Fruit fly (Drosophila melanogaster): ENCODE data around the gene CG4440.

Gene CG4440

DNA sequence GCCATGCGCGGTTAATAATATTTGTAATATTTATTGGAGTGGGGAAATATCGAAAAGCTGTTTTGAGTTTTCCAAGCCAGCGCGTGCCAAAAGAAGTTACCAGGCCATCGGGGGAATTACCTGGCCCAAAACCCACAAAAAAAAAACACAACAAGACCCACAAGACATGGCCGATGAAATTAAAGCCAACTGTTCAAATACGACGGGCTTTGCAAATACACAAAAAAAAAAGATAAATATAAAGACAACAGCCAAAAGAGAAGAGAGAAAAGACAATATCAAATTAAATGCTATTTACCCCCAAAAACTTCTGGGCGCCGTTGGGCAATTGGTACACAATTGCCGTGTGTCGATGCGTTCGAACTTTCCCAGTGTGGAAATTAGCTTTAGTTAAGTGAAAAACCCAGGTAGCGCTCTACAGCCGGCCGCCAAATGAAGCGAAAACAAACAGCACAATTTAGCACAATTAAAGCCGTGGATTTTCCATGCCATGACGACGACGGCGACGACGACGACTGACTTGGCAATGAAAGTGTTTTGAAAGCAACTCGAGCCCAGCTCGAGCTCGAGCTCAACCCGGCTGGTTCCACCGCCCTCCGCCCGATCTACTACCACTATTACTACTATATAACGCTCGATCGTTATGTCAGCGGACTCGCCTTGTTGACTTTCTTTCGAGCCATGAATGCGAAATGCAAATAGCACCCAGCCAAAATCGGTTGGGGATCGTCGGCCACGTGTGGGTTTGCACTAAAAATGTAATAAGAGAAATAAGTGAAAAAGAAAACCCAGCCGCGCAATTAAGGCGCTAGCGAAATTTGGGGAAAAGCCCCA lies 11.7 kb upstream of the CG4440 start (continued):
- TF ChIP-seq fu2 (GFP tag; optimal IDR thresholded peaks at IDR 0.05) = no peak
- no peak for TF ChIP-seq CG14667 (GFP tag; IDR thresholded peaks at IDR 0.05)
- TF ChIP-seq Doc3 (GFP tag; IDR thresholded peaks at IDR 0.05; ENCODE audit: partially characterized antibody) = no peak
- TF ChIP-seq ro (GFP tag; IDR thresholded peaks at IDR 0.05) = no peak
- TF ChIP-seq Sry-δ (GFP tag; optimal IDR thresholded peaks at IDR 0.05) = no peak
- TF ChIP-seq Asciz (GFP tag; optimal IDR thresholded peaks at IDR 0.05) = peak; percentile 32
- TF ChIP-seq ac (GFP tag; optimal IDR thresholded peaks at IDR 0.05) = no peak
- peak; percentile 20 for TF ChIP-seq org-1 (GFP tag; optimal IDR thresholded peaks at IDR 0.05)
- TF ChIP-seq Sry-β (GFP tag; optimal IDR thresholded peaks at IDR 0.05) = no peak
- TF ChIP-seq ranshi (GFP tag; IDR thresholded peaks at IDR 0.05) = no peak; the same call in 1 of the 2 replicates
- peak; percentile 14 for TF ChIP-seq nau (GFP tag; optimal IDR thresholded peaks at IDR 0.05)
- no peak for TF ChIP-seq bab2 (GFP tag; optimal IDR thresholded peaks at IDR 0.05)
- no peak for TF ChIP-seq pzg (GFP tag; optimal IDR thresholded peaks at IDR 0.05)
- no peak for TF ChIP-seq Taf1 (GFP tag; IDR thresholded peaks at IDR 0.05)
- no peak for TF ChIP-seq CG2129 (GFP tag; IDR thresholded peaks at IDR 0.05; ENCODE audit: partially characterized antibody)
- no peak for TF ChIP-seq z (GFP tag; IDR thresholded peaks at IDR 0.05)
- TF ChIP-seq sc (optimal IDR thresholded peaks at IDR 0.05) = no peak
- no peak for TF ChIP-seq sc (GFP tag; optimal IDR thresholded peaks at IDR 0.05)
- TF ChIP-seq hkb (optimal IDR thresholded peaks at IDR 0.05) = no peak
- peak; percentile 57 for TF ChIP-seq hkb (GFP tag; IDR thresholded peaks at IDR 0.05)
- TF ChIP-seq kni (GFP tag; optimal IDR thresholded peaks at IDR 0.05) = peak; percentile 77
- TF ChIP-seq CG11247 (GFP tag; IDR thresholded peaks at IDR 0.05) = peak; percentile 51
- TF ChIP-seq tin (GFP tag; optimal IDR thresholded peaks at IDR 0.05) = no peak
- TF ChIP-seq ken (GFP tag; IDR thresholded peaks at IDR 0.05) = 0 out of 3 replicates have a peak, but pooled peaks have one; percentile 13
- no peak for TF ChIP-seq tll (GFP tag; optimal IDR thresholded peaks at IDR 0.05)
- TF ChIP-seq gem (tag; optimal IDR thresholded peaks at IDR 0.05) = peak; percentile 53
- TF ChIP-seq corto (GFP tag; optimal IDR thresholded peaks at IDR 0.05) = no peak
- TF ChIP-seq CG9727 (GFP tag; optimal IDR thresholded peaks at IDR 0.05) = no peak
- TF ChIP-seq D19B (GFP tag; optimal IDR thresholded peaks at IDR 0.05) = no peak
- no peak for TF ChIP-seq hth (optimal IDR thresholded peaks at IDR 0.05)
- TF ChIP-seq Fer1 (GFP tag; optimal IDR thresholded peaks at IDR 0.05) = peak; percentile 72
- TF ChIP-seq CG1024 (GFP tag; IDR thresholded peaks at IDR 0.05) = no peak
- TF ChIP-seq CG10462 (GFP tag; optimal IDR thresholded peaks at IDR 0.05) = no peak
- TF ChIP-seq CG9215 (GFP tag; IDR thresholded peaks at IDR 0.05) = no peak
- peak; percentile 41 for TF ChIP-seq CG1529 (GFP tag; optimal IDR thresholded peaks at IDR 0.05)
- TF ChIP-seq Hey (tag; optimal IDR thresholded peaks at IDR 0.05) = peak; percentile 0
- TF ChIP-seq CG3407 (GFP tag; optimal IDR thresholded peaks at IDR 0.05) = peak; percentile 61
- no peak for TF ChIP-seq sisA (GFP tag; IDR thresholded peaks at IDR 0.05)
- TF ChIP-seq maf-S (GFP tag; optimal IDR thresholded peaks at IDR 0.05) = peak; percentile 12
- no peak for TF ChIP-seq lov (optimal IDR thresholded peaks at IDR 0.05)
- TF ChIP-seq lov (GFP tag; IDR thresholded peaks at IDR 0.05) = no peak; the same call in 2 of the 3 replicates
- peak; percentile 32 for TF ChIP-seq CG33213 (GFP tag; optimal IDR thresholded peaks at IDR 0.05)
- TF ChIP-seq rib (GFP tag; IDR thresholded peaks at IDR 0.05) = no peak
- TF ChIP-seq Bteb2 (GFP tag; optimal IDR thresholded peaks at IDR 0.05) = peak; percentile 32
- TF ChIP-seq zfh1 (GFP tag; IDR thresholded peaks at IDR 0.05) = 0 out of 3 replicates have a peak, but pooled peaks have one; percentile 11
- peak; percentile 40 for TF ChIP-seq CG15011 (GFP tag; optimal IDR thresholded peaks at IDR 0.05)
- no peak for TF ChIP-seq cato (GFP tag; optimal IDR thresholded peaks at IDR 0.05; ENCODE audit: borderline replicate concordance)
- peak; percentile 4 for TF ChIP-seq Camta (GFP tag; optimal IDR thresholded peaks at IDR 0.05)
- no peak for TF ChIP-seq disco-r (GFP tag; optimal IDR thresholded peaks at IDR 0.05)
- no peak for TF ChIP-seq gcm2 (GFP tag; optimal IDR thresholded peaks at IDR 0.05)
- peak; percentile 46 for TF ChIP-seq tup (GFP tag; optimal IDR thresholded peaks at IDR 0.05)
